Fruit fly (Drosophila melanogaster) whole organism, wandering third instar larva: ENCODE data around the gene CG9107.

Source experiments
- Abd-B ChIP-seq: fragments of >200 bp; optimal IDR thresholded peaks from 2 replicates; lab custom pipeline; 2017; ENCODE audit warnings: missing biosample characterization, missing genetic modification characterization
- CG32264 ChIP-seq: fragments of 200-800 bp; sonication (Bioruptor generic); optimal IDR thresholded peaks from 2 replicates; lab custom pipeline; 2016; ENCODE audit warnings: missing biosample characterization, missing genetic modification characterization
- Dfd ChIP-seq: fragments of >200 bp; optimal IDR thresholded peaks from 2 replicates; lab custom pipeline; 2017; ENCODE audit warnings: missing biosample characterization, missing genetic modification characterization
- Myc ChIP-seq: fragments of >200 bp; optimal IDR thresholded peaks from 2 replicates; lab custom pipeline; 2017
- br ChIP-seq: fragments of 200-800 bp; sonication (Bioruptor generic); optimal IDR thresholded peaks from 2 replicates; lab custom pipeline; 2016; ENCODE audit warnings: missing biosample characterization, missing genetic modification characterization
- dl ChIP-seq, 2 experiments: fragments of 175-275, 200-275 bp in 1 of 2; fragments of 200-275 bp in 1 of 2; sonication (Bioruptor generic); optimal IDR thresholded peaks; lab custom pipeline; 2018; ENCODE audit warnings: mild to moderate bottlenecking in 2 of 2, missing biosample characterization in 2 of 2, missing genetic modification characterization in 2 of 2, moderate library complexity in 2 of 2; ENCODE audit not compliant: partially characterized antibody in 2 of 2, insufficient read depth in 1 of 2
- ey ChIP-seq: fragments of 200-800 bp; sonication (Bioruptor generic); optimal IDR thresholded peaks from 2 replicates; lab custom pipeline; 2016; ENCODE audit warnings: missing biosample characterization, missing genetic modification characterization
- h ChIP-seq: fragments of 200-800 bp; sonication (Bioruptor generic); optimal IDR thresholded peaks from 3 replicates; lab custom pipeline; 2016; ENCODE audit warnings: missing biosample characterization, mild to moderate bottlenecking, missing genetic modification characterization
- jim ChIP-seq: fragments of 175-275, 200-325 bp; sonication (Bioruptor generic); optimal IDR thresholded peaks from 2 replicates; lab custom pipeline; 2016; ENCODE audit warnings: missing biosample characterization, mild to moderate bottlenecking, missing genetic modification characterization
- lola ChIP-seq: fragments of >200 bp; optimal IDR thresholded peaks from 2 replicates; lab custom pipeline; 2017; ENCODE audit warnings: missing biosample characterization, missing genetic modification characterization
- rgr ChIP-seq: fragments of 200-800 bp; sonication (Bioruptor generic); optimal IDR thresholded peaks from 3 replicates; lab custom pipeline; 2016; ENCODE audit warnings: missing biosample characterization, mild to moderate bottlenecking, missing genetic modification characterization
- sage ChIP-seq: fragments of 200-800 bp; sonication (Bioruptor generic); optimal IDR thresholded peaks from 2 replicates; lab custom pipeline; 2016; ENCODE audit warnings: missing biosample characterization, mild to moderate bottlenecking, missing genetic modification characterization

- TF ChIP-seq Abd-B (GFP tag; lab: Kevin White, UChicago) (no peak), rgr (GFP tag; lab: Kevin White, UChicago) (no peak), Dfd (no peak), lola (no peak), Myc (lab: Kevin White, UChicago) (no peak), CG32264 (GFP tag; lab: Kevin White, UChicago) (no peak), h (no peak), ey (no peak), br (GFP tag; lab: Kevin White, UChicago) (no peak), sage (no peak), jim (GFP tag; lab: Kevin White, UChicago) (no peak), dl (GFP tag; optimal IDR thresholded peaks at IDR 0.05; lab: Kevin White, UChicago; ENCODE audit: insufficient read depth in 1 of 2, partially characterized antibody in 2 of 2) (no peak)
Measured at dm6 chr2L:5990447-5990846, 33.9 kb downstream of the CG9107 start.
